Fruit fly (Drosophila melanogaster) whole organism, embryonic: Measurements from ENCODE around the gene ph-d.
A peak's percentile ranks its signal among the peaks of the same experiment; 100 is the strongest.

ENCODE experiments used
- CG10462 ChIP-seq: fragments of 200-800 bp; sonication (Bioruptor generic); optimal IDR thresholded peaks from 2 replicates; lab custom pipeline; 2016; ENCODE audit warnings: missing biosample characterization, missing genetic modification characterization
- CG10543 ChIP-seq: fragments of 200-800 bp; sonication (Bioruptor generic); optimal IDR thresholded peaks from 3 replicates; lab custom pipeline; 2017; ENCODE audit warnings: missing biosample characterization, mild to moderate bottlenecking, missing genetic modification characterization, moderate library complexity
- CG10654 ChIP-seq: fragments of 200-800 bp; sonication (Bioruptor generic); optimal IDR thresholded peaks from 2 replicates; lab custom pipeline; 2016; ENCODE audit warnings: missing biosample characterization, missing genetic modification characterization
- CG11085 ChIP-seq: fragments of 200-800 bp; sonication (Bioruptor generic); IDR thresholded peaks from 2 replicates; pipeline ENCODE4 v1.3.6; 2022; ENCODE audit warnings: missing biosample characterization, missing genetic modification characterization
- CG1233 ChIP-seq: fragments of 200-800 bp; sonication (Bioruptor generic); optimal IDR thresholded peaks from 4 replicates; lab custom pipeline; 2018; ENCODE audit warnings: missing biosample characterization, mild to moderate bottlenecking, missing genetic modification characterization
- CG12769 ChIP-seq: fragments of 200-800 bp; sonication (Bioruptor generic); optimal IDR thresholded peaks from 2 replicates; lab custom pipeline; 2019; ENCODE audit warnings: missing biosample characterization, mild to moderate bottlenecking, missing genetic modification characterization, moderate library complexity
- CG14050 ChIP-seq: fragments of 200-800 bp; sonication (Bioruptor generic); IDR thresholded peaks from 3 replicates; pipeline ENCODE4 v1.3.6; 2022; ENCODE audit warnings: missing biosample characterization, missing genetic modification characterization
- CG14860 ChIP-seq: fragments of 200-800 bp; sonication (Bioruptor generic); IDR thresholded peaks from 3 replicates; pipeline ENCODE4 v1.3.6; 2022; ENCODE audit warnings: missing biosample characterization, missing genetic modification characterization; ENCODE audit not compliant: partially characterized antibody
- CG15073 ChIP-seq: fragments of 200-800 bp; sonication (Bioruptor generic); optimal IDR thresholded peaks from 2 replicates; lab custom pipeline; 2016; ENCODE audit warnings: missing biosample characterization, missing genetic modification characterization
- CG15514 ChIP-seq: fragments of 200-800 bp; sonication (Bioruptor generic); optimal IDR thresholded peaks from 3 replicates; lab custom pipeline; 2017; ENCODE audit warnings: missing biosample characterization, missing genetic modification characterization, mild to moderate bottlenecking, moderate library complexity, missing genetic modification reagents
- CG1603 ChIP-seq: fragments of 200-800 bp; sonication (Bioruptor generic); optimal IDR thresholded peaks from 2 replicates; lab custom pipeline; 2019; ENCODE audit warnings: missing biosample characterization, mild to moderate bottlenecking, missing genetic modification characterization, moderate library complexity
- CG1647 ChIP-seq: fragments of 200-800 bp; sonication (Bioruptor generic); optimal IDR thresholded peaks from 3 replicates; lab custom pipeline; 2016; ENCODE audit warnings: missing biosample characterization, missing genetic modification characterization
- CG16863 ChIP-seq: fragments of 200-800 bp; sonication (Bioruptor generic); optimal IDR thresholded peaks from 3 replicates; lab custom pipeline; 2016; ENCODE audit warnings: missing biosample characterization, missing genetic modification characterization
- CG17568 ChIP-seq: fragments of 200-800 bp; sonication (Bioruptor generic); optimal IDR thresholded peaks from 2 replicates; lab custom pipeline; 2018; ENCODE audit warnings: missing biosample characterization, mild to moderate bottlenecking, missing genetic modification characterization, moderate library complexity
- CG2202 ChIP-seq: fragments of 200-800 bp; sonication (Bioruptor generic); optimal IDR thresholded peaks from 2 replicates; lab custom pipeline; 2018; ENCODE audit warnings: missing biosample characterization, mild to moderate bottlenecking, missing genetic modification characterization
- CG31224 ChIP-seq: fragments of 200-800 bp; sonication (Bioruptor generic); IDR thresholded peaks from 2 replicates; pipeline ENCODE4 v1.3.6; 2022; ENCODE audit warnings: missing biosample characterization, missing genetic modification characterization
- CG3407 ChIP-seq: fragments of 200-800 bp; sonication (Bioruptor generic); optimal IDR thresholded peaks from 2 replicates; lab custom pipeline; 2018; ENCODE audit warnings: missing biosample characterization, mild to moderate bottlenecking, missing genetic modification characterization
- CG4328 ChIP-seq: fragments of 200-800 bp; sonication (Bioruptor generic); optimal IDR thresholded peaks from 3 replicates; lab custom pipeline; 2017; ENCODE audit warnings: missing biosample characterization, missing genetic modification reagents, missing genetic modification characterization
- CG6654 ChIP-seq: fragments of 200-800 bp; sonication (Bioruptor generic); optimal IDR thresholded peaks from 2 replicates; lab custom pipeline; 2017; ENCODE audit warnings: missing biosample characterization, mild to moderate bottlenecking, missing genetic modification characterization
- CG6765 ChIP-seq: fragments of 200-800 bp; sonication (Bioruptor generic); optimal IDR thresholded peaks from 3 replicates; lab custom pipeline; 2017; ENCODE audit warnings: missing biosample characterization, mild to moderate bottlenecking, missing genetic modification characterization
- CG8089 ChIP-seq: fragments of 200-800 bp; sonication (Bioruptor generic); optimal IDR thresholded peaks from 3 replicates; lab custom pipeline; 2016; ENCODE audit warnings: missing biosample characterization, missing genetic modification characterization
- CG8290 ChIP-seq, 3 experiments: fragments of 200-800 bp; sonication (Bioruptor generic); optimal IDR thresholded peaks; 2 replicates each; lab custom pipeline; 2016 to 2019; ENCODE audit warnings: missing biosample characterization in 3 of 3, missing genetic modification characterization in 3 of 3, mild to moderate bottlenecking in 2 of 3, moderate library complexity in 1 of 3
- CHES-1-like ChIP-seq: fragments of 200-800 bp; sonication (Bioruptor generic); optimal IDR thresholded peaks from 2 replicates; lab custom pipeline; 2016; ENCODE audit warnings: missing biosample characterization, missing genetic modification characterization
- Dfd ChIP-seq, 2 experiments: fragments of >200 bp; optimal IDR thresholded peaks; 2 replicates each; lab custom pipeline; 2017; ENCODE audit warnings: missing biosample characterization in 2 of 2, missing genetic modification characterization in 2 of 2
- HLHmδ ChIP-seq: fragments of 200-800 bp; sonication (Bioruptor generic); optimal IDR thresholded peaks from 2 replicates; lab custom pipeline; 2018; ENCODE audit warnings: missing biosample characterization, mild to moderate bottlenecking, missing genetic modification characterization, moderate library complexity
- Hand ChIP-seq: fragments of 200-800 bp; sonication (Bioruptor generic); optimal IDR thresholded peaks from 2 replicates; lab custom pipeline; 2017; ENCODE audit warnings: mild to moderate bottlenecking, missing biosample characterization, missing genetic modification reagents, missing genetic modification characterization
- HmgD ChIP-seq: fragments of 200-800 bp; sonication (Bioruptor generic); optimal IDR thresholded peaks from 3 replicates; lab custom pipeline; 2016; ENCODE audit warnings: missing biosample characterization, missing genetic modification characterization
- Kr ChIP-seq: fragments of 200-800 bp; sonication (Bioruptor generic); optimal IDR thresholded peaks from 2 replicates; lab custom pipeline; 2017; ENCODE audit warnings: missing biosample characterization, mild to moderate bottlenecking, missing genetic modification characterization
- Lim3 ChIP-seq: fragments of 200-800 bp; sonication (Bioruptor generic); IDR thresholded peaks from 2 replicates; pipeline ENCODE4 v1.3.6; 2022; ENCODE audit warnings: missing biosample characterization, missing genetic modification characterization
- Mes4 ChIP-seq: fragments of 200-800 bp; sonication (Bioruptor generic); optimal IDR thresholded peaks from 2 replicates; lab custom pipeline; 2016; ENCODE audit warnings: missing biosample characterization, missing genetic modification characterization
- Nf-YA ChIP-seq: fragments of 200-800 bp; sonication (Bioruptor generic); IDR thresholded peaks from 2 replicates; pipeline ENCODE4 v1.3.6; 2022; ENCODE audit warnings: missing biosample characterization, missing genetic modification characterization
- Optix ChIP-seq: fragments of 200-800 bp; sonication (Bioruptor generic); IDR thresholded peaks from 3 replicates; pipeline ENCODE4 v1.3.6; 2022; ENCODE audit warnings: missing biosample characterization, missing genetic modification characterization
- Rfx ChIP-seq: fragments of 200-800 bp; sonication (Bioruptor generic); IDR thresholded peaks from 2 replicates; pipeline ENCODE4 v1.3.6; 2022; ENCODE audit warnings: missing biosample characterization, missing genetic modification characterization
- Trl ChIP-seq, 3 experiments: fragments of >200 bp in 2 of 3; fragments of 200-800 bp in 1 of 3; sonication (Bioruptor generic) in 1 of 3; optimal IDR thresholded peaks; 2 replicates in 1 of 3; 3 replicates in 2 of 3; lab custom pipeline; 2016 to 2017; ENCODE audit warnings: missing biosample characterization in 1 of 3, missing genetic modification characterization in 1 of 3
- amos ChIP-seq: fragments of 200-800 bp; sonication (Bioruptor generic); IDR thresholded peaks from 2 replicates; pipeline ENCODE4 v1.3.6; 2022; ENCODE audit warnings: missing biosample characterization, missing genetic modification characterization; ENCODE audit not compliant: partially characterized antibody
- bowl ChIP-seq: fragments of 200-800 bp; sonication (Bioruptor generic); IDR thresholded peaks from 2 replicates; pipeline ENCODE4 v1.3.6; 2022; ENCODE audit warnings: missing biosample characterization, missing genetic modification characterization
- br ChIP-seq: fragments of >200 bp; optimal IDR thresholded peaks from 2 replicates; lab custom pipeline; 2017
- bsh ChIP-seq, 2 experiments: fragments of 200-800 bp; sonication (Bioruptor generic); optimal IDR thresholded peaks; 2 replicates each; lab custom pipeline; 2017 to 2018; ENCODE audit warnings: mild to moderate bottlenecking in 2 of 2, missing biosample characterization in 2 of 2, missing genetic modification characterization in 2 of 2, moderate library complexity in 1 of 2
- dm ChIP-seq: fragments of 200-800 bp; sonication (Bioruptor generic); optimal IDR thresholded peaks from 3 replicates; lab custom pipeline; 2016; ENCODE audit warnings: missing biosample characterization, missing genetic modification characterization
- esg ChIP-seq: fragments of 200-800 bp; sonication (Bioruptor generic); conservative IDR thresholded peaks from 2 replicates; pipeline ENCODE4 v1.3.6; 2022; ENCODE audit warnings: missing biosample characterization, missing genetic modification characterization
- gcm ChIP-seq: fragments of 200-800 bp; sonication (Bioruptor generic); optimal IDR thresholded peaks from 2 replicates; lab custom pipeline; 2019; ENCODE audit warnings: missing biosample characterization, mild to moderate bottlenecking, missing genetic modification characterization, moderate library complexity
- knrl ChIP-seq: fragments of 200-800 bp; sonication (Bioruptor generic); IDR thresholded peaks from 3 replicates; pipeline ENCODE4 v1.3.6; 2022; ENCODE audit warnings: missing biosample characterization, missing genetic modification characterization; ENCODE audit not compliant: partially characterized antibody
- nerfin-2 ChIP-seq: fragments of 200-800 bp; sonication (Bioruptor generic); IDR thresholded peaks from 2 replicates; pipeline ENCODE4 v1.3.6; 2022; ENCODE audit warnings: missing biosample characterization, missing genetic modification characterization; ENCODE audit not compliant: partially characterized antibody
- pros ChIP-seq: fragments of 200-800 bp; sonication (Bioruptor generic); optimal IDR thresholded peaks from 3 replicates; lab custom pipeline; 2019; ENCODE audit warnings: missing biosample characterization, mild to moderate bottlenecking, missing genetic modification characterization, moderate library complexity
- sens ChIP-seq: fragments of 200-800 bp; sonication (Bioruptor generic); peaks from one replicate; lab custom pipeline; 2016; ENCODE audit warnings: missing biosample characterization, missing genetic modification characterization
- seq ChIP-seq: fragments of 200-800 bp; sonication (Bioruptor generic); IDR thresholded peaks from 2 replicates; pipeline ENCODE4 v1.3.6; 2022; ENCODE audit warnings: missing biosample characterization, missing genetic modification characterization
- slbo ChIP-seq: fragments of 200-800 bp; sonication (Bioruptor generic); IDR thresholded peaks from 2 replicates; pipeline ENCODE4 v1.3.6; 2022; ENCODE audit warnings: missing biosample characterization, missing genetic modification characterization
- sqz ChIP-seq: fragments of 200-800 bp; sonication (Bioruptor generic); optimal IDR thresholded peaks from 3 replicates; lab custom pipeline; 2018; ENCODE audit warnings: missing biosample characterization, mild to moderate bottlenecking, missing genetic modification characterization
- sr ChIP-seq: fragments of 200-800 bp; sonication (Bioruptor generic); IDR thresholded peaks from 3 replicates; pipeline ENCODE4 v1.3.6; 2022; ENCODE audit warnings: missing biosample characterization, missing genetic modification characterization
- zfh2 ChIP-seq: fragments of 200-800 bp; sonication (Bioruptor generic); optimal IDR thresholded peaks from 2 replicates; lab custom pipeline; 2016; ENCODE audit warnings: missing biosample characterization, missing genetic modification characterization

Gene ph-d

dm6 chrX:2141854-2142216 is 18.7 kb upstream of the ph-d start (continued):
- TF ChIP-seq CG8089 (GFP tag; lab: Kevin White, UChicago) (peak; percentile 16), Hand (GFP tag; lab: Kevin White, UChicago) (peak; percentile 34), br (lab: Kevin White, UChicago) (no peak), HmgD (GFP tag; lab: Kevin White, UChicago) (no peak), CG2202 (peak; percentile 4), Kr (no peak), CG16863 (GFP tag; lab: Kevin White, UChicago) (no peak), slbo (GFP tag; lab: Robert Waterston, UW) (peak; percentile 56; the same call in 1 of the 2 replicates), zfh2 (GFP tag; lab: Kevin White, UChicago) (no peak), CG1603 (peak; percentile 60), CG10462 (GFP tag; lab: Kevin White, UChicago) (no peak), Nf-YA (no peak), CG1233 (GFP tag; lab: Kevin White, UChicago) (peak; percentile 60), knrl (GFP tag; lab: Robert Waterston, UW) (no peak), CG15073 (GFP tag; lab: Kevin White, UChicago) (no peak), nerfin-2 (GFP tag; lab: Robert Waterston, UW) (no peak), CHES-1-like (GFP tag; lab: Kevin White, UChicago) (peak; percentile 29), CG8290 (GFP tag; optimal IDR thresholded peaks at IDR 0.05; lab: Kevin White, UChicago) (no peak), CG8290 (tag; optimal IDR thresholded peaks at IDR 0.05; lab: Kevin White, UChicago) (peak in 1 of 2 experiments; percentile 89), CG31224 (GFP tag; lab: Robert Waterston, UW) (no peak), CG10543 (peak; percentile 73), Dfd (GFP tag; optimal IDR thresholded peaks at IDR 0.05; lab: Kevin White, UChicago) (no peak), gcm (GFP tag; lab: Kevin White, UChicago) (peak; percentile 1), CG17568 (GFP tag; lab: Kevin White, UChicago) (peak; percentile 70), esg (GFP tag; lab: Robert Waterston, UW) (no peak), CG14050 (GFP tag; lab: Robert Waterston, UW) (peak; percentile 46; the same call in 1 of the 3 replicates), HLHmδ (peak; percentile 53), dm (GFP tag; lab: Kevin White, UChicago) (peak; percentile 22), Trl (optimal IDR thresholded peaks at IDR 0.05; lab: Kevin White, UChicago) (no peak), Trl (GFP tag; optimal IDR thresholded peaks at IDR 0.05; lab: Kevin White, UChicago) (peak; percentile 43), bowl (GFP tag; lab: Robert Waterston, UW) (no peak)

- TF ChIP-seq seq (GFP tag; lab: Robert Waterston, UW) (no peak), CG4328 (GFP tag; lab: Kevin White, UChicago) (no peak), CG1603 (no peak), amos (GFP tag; lab: Robert Waterston, UW) (peak; percentile 23; the same call in 1 of the 2 replicates), CG12769 (tag; lab: Kevin White, UChicago) (no peak), Optix (GFP tag; lab: Robert Waterston, UW) (no peak), Lim3 (GFP tag; lab: Robert Waterston, UW) (no peak), CG16863 (GFP tag; lab: Kevin White, UChicago) (no peak), bsh (GFP tag; optimal IDR thresholded peaks at IDR 0.05; lab: Kevin White, UChicago) (no peak), Mes4 (GFP tag; lab: Kevin White, UChicago) (no peak), Rfx (GFP tag; lab: Robert Waterston, UW) (peak; percentile 60), CG6765 (GFP tag; lab: Kevin White, UChicago) (no peak), CG15514 (no peak), sqz (GFP tag; lab: Kevin White, UChicago) (no peak), CG14860 (GFP tag; lab: Robert Waterston, UW) (no peak), sr (no peak), CG10654 (GFP tag; lab: Kevin White, UChicago) (no peak), CG3407 (GFP tag; lab: Kevin White, UChicago) (no peak), CG11085 (no peak), pros (GFP tag; lab: Kevin White, UChicago) (no peak), CG1647 (no peak), sens (GFP tag; lab: Kevin White, UChicago) (peak; percentile 62), CG6654 (GFP tag; lab: Kevin White, UChicago) (no peak)
These were observed 18.2 kb upstream of the ph-d start, which contains the start of gene D2hgdh for dm6 chrX:2141159-2141853. D2hgdh (plus strand) TSS chrX:2141489.
